Fruit fly (Drosophila melanogaster) whole organism, embryonic: ENCODE data around the gene Glut4EF.

Experiments used
- B-H1 ChIP-seq: fragments of 200-800 bp; sonication (Bioruptor generic); IDR thresholded peaks from 3 replicates; pipeline ENCODE4 v1.3.6; 2022; ENCODE audit warnings: missing biosample characterization, missing genetic modification characterization
- CG10431 ChIP-seq: fragments of 200-800 bp; sonication (Bioruptor generic); optimal IDR thresholded peaks from 3 replicates; lab custom pipeline; 2018; ENCODE audit warnings: missing biosample characterization, mild to moderate bottlenecking, missing genetic modification characterization
- CG10565 ChIP-seq: fragments of 200-800 bp; sonication (Bioruptor generic); optimal IDR thresholded peaks from 3 replicates; lab custom pipeline; 2016; ENCODE audit warnings: missing biosample characterization, mild to moderate bottlenecking, missing genetic modification characterization
- CG10959 ChIP-seq: fragments of 200-800 bp; sonication (Bioruptor generic); IDR thresholded peaks from 2 replicates; pipeline ENCODE4 v1.3.6; 2022; ENCODE audit warnings: missing biosample characterization, missing genetic modification characterization
- CG11247 ChIP-seq: fragments of 200-800 bp; sonication (Bioruptor generic); IDR thresholded peaks from 2 replicates; pipeline ENCODE4 v1.3.6; 2022; ENCODE audit warnings: missing biosample characterization, missing genetic modification characterization
- CG11696 ChIP-seq: fragments of 200-800 bp; sonication (Bioruptor generic); IDR thresholded peaks from 2 replicates; pipeline ENCODE4 v1.3.6; 2022; ENCODE audit warnings: missing biosample characterization, missing genetic modification characterization
- CG12391 ChIP-seq: fragments of 200-800 bp; sonication (Bioruptor generic); optimal IDR thresholded peaks from 3 replicates; lab custom pipeline; 2018; ENCODE audit warnings: missing biosample characterization, mild to moderate bottlenecking, missing genetic modification characterization, moderate library complexity
- CG13123 ChIP-seq: fragments of 200-800 bp; sonication (Bioruptor generic); optimal IDR thresholded peaks from 2 replicates; lab custom pipeline; 2016; ENCODE audit warnings: missing biosample characterization, missing genetic modification characterization
- CG13296 ChIP-seq: fragments of 200-800 bp; sonication (Bioruptor generic); optimal IDR thresholded peaks from 3 replicates; lab custom pipeline; 2018; ENCODE audit warnings: missing biosample characterization, mild to moderate bottlenecking, missing genetic modification characterization
- CG15269 ChIP-seq: fragments of 200-800 bp; sonication (Bioruptor generic); optimal IDR thresholded peaks from 2 replicates; lab custom pipeline; 2018; ENCODE audit warnings: missing biosample characterization, mild to moderate bottlenecking, missing genetic modification characterization, moderate library complexity
- CG1602 ChIP-seq: fragments of 200-800 bp; sonication (Bioruptor generic); optimal IDR thresholded peaks from 3 replicates; lab custom pipeline; 2016; ENCODE audit warnings: missing biosample characterization, missing genetic modification characterization
- CG17328 ChIP-seq: fragments of 200-800 bp; sonication (Bioruptor generic); IDR thresholded peaks from 2 replicates; pipeline ENCODE4 v1.3.6; 2022; ENCODE audit warnings: missing biosample characterization, missing genetic modification characterization
- CG17829 ChIP-seq: fragments of 200-800 bp; optimal IDR thresholded peaks from 2 replicates; lab custom pipeline; 2019; ENCODE audit warnings: missing biosample characterization, mild to moderate bottlenecking, missing genetic modification characterization, moderate library complexity
- CG18262 ChIP-seq: fragments of 200-800 bp; optimal IDR thresholded peaks from 3 replicates; lab custom pipeline; 2019; ENCODE audit warnings: missing biosample characterization, mild to moderate bottlenecking, missing genetic modification characterization, moderate library complexity
- CG2875 ChIP-seq: fragments of 200-800 bp; sonication (Bioruptor generic); optimal IDR thresholded peaks from 2 replicates; lab custom pipeline; 2017; ENCODE audit warnings: missing biosample characterization, mild to moderate bottlenecking, missing genetic modification characterization, missing genetic modification reagents
- CG31441 ChIP-seq: fragments of 200-800 bp; sonication (Bioruptor generic); IDR thresholded peaks from 2 replicates; pipeline ENCODE4 v1.3.6; 2022; ENCODE audit warnings: missing biosample characterization, missing genetic modification characterization
- CG6272 ChIP-seq: fragments of 200-800 bp; sonication (Bioruptor generic); IDR thresholded peaks from 2 replicates; pipeline ENCODE4 v1.3.6; 2022; ENCODE audit warnings: missing biosample characterization, missing genetic modification characterization
- CG6854 ChIP-seq: fragments of 200-800 bp; sonication (Bioruptor generic); optimal IDR thresholded peaks from 3 replicates; lab custom pipeline; 2017; ENCODE audit warnings: missing biosample characterization, mild to moderate bottlenecking, missing genetic modification characterization
- CG7963 ChIP-seq: fragments of 200-800 bp; sonication (Bioruptor generic); IDR thresholded peaks from 3 replicates; pipeline ENCODE4 v1.3.6; 2022; ENCODE audit warnings: missing biosample characterization, missing genetic modification characterization; ENCODE audit not compliant: partially characterized antibody
- CG7987 ChIP-seq: fragments of 200-800 bp; sonication (Bioruptor generic); optimal IDR thresholded peaks from 2 replicates; lab custom pipeline; 2018; ENCODE audit warnings: missing biosample characterization, mild to moderate bottlenecking, missing genetic modification characterization, moderate library complexity
- CG8281 ChIP-seq: fragments of 200-800 bp; sonication (Bioruptor generic); optimal IDR thresholded peaks from 2 replicates; lab custom pipeline; 2018; ENCODE audit warnings: missing biosample characterization, mild to moderate bottlenecking, missing genetic modification characterization, moderate library complexity
- CG8765 ChIP-seq: fragments of 200-800 bp; sonication (Bioruptor generic); IDR thresholded peaks from 2 replicates; pipeline ENCODE4 v1.3.6; 2022; ENCODE audit warnings: missing biosample characterization, missing genetic modification characterization
- CG8924 ChIP-seq: fragments of 200-800 bp; optimal IDR thresholded peaks from 3 replicates; lab custom pipeline; 2019; ENCODE audit warnings: missing biosample characterization, mild to moderate bottlenecking, missing genetic modification characterization, moderate library complexity
- Doc3 ChIP-seq: fragments of 200-800 bp; sonication (Bioruptor generic); IDR thresholded peaks from 3 replicates; pipeline ENCODE4 v1.3.6; 2022; ENCODE audit warnings: missing biosample characterization, missing genetic modification characterization; ENCODE audit not compliant: partially characterized antibody
- E2f1 ChIP-seq: fragments of 200-800 bp; sonication (Bioruptor generic); IDR thresholded peaks from 2 replicates; pipeline ENCODE4 v1.3.6; 2022; ENCODE audit warnings: missing biosample characterization, missing genetic modification characterization
- HLHmδ ChIP-seq: fragments of 200-800 bp; sonication (Bioruptor generic); optimal IDR thresholded peaks from 2 replicates; lab custom pipeline; 2018; ENCODE audit warnings: missing biosample characterization, mild to moderate bottlenecking, missing genetic modification characterization, moderate library complexity
- Max ChIP-seq: fragments of 200-800 bp; sonication (Bioruptor generic); optimal IDR thresholded peaks from 2 replicates; lab custom pipeline; 2016; ENCODE audit warnings: missing biosample characterization, mild to moderate bottlenecking, missing genetic modification characterization
- Mrtf ChIP-seq: fragments of 200-800 bp; sonication (Bioruptor generic); IDR thresholded peaks from 3 replicates; pipeline ENCODE4 v1.3.6; 2022; ENCODE audit warnings: missing biosample characterization, missing genetic modification characterization
- Optix ChIP-seq: fragments of 200-800 bp; sonication (Bioruptor generic); IDR thresholded peaks from 3 replicates; pipeline ENCODE4 v1.3.6; 2022; ENCODE audit warnings: missing biosample characterization, missing genetic modification characterization
- Ravus ChIP-seq: fragments of 200-800 bp; sonication (Bioruptor generic); IDR thresholded peaks from 2 replicates; pipeline ENCODE4 v1.3.6; 2022; ENCODE audit warnings: missing biosample characterization, missing genetic modification characterization
- Scr ChIP-seq: fragments of 200-800 bp; sonication (Bioruptor generic); IDR thresholded peaks from 2 replicates; pipeline ENCODE4 v1.3.6; 2022; ENCODE audit warnings: missing biosample characterization, missing genetic modification characterization; ENCODE audit not compliant: partially characterized antibody
- Sry-β ChIP-seq: fragments of 200-800 bp; sonication (Bioruptor generic); optimal IDR thresholded peaks from 2 replicates; lab custom pipeline; 2018; ENCODE audit warnings: missing biosample characterization, mild to moderate bottlenecking, missing genetic modification characterization, moderate library complexity
- Stat92E ChIP-seq, 3 experiments: fragments of >200 bp in 2 of 3; fragments of 200-800 bp in 1 of 3; sonication (Bioruptor generic) in 1 of 3; optimal IDR thresholded peaks; 2 replicates each; lab custom pipeline; 2017 to 2019; ENCODE audit warnings: missing biosample characterization in 3 of 3, missing genetic modification characterization in 3 of 3, mild to moderate bottlenecking in 1 of 3, moderate library complexity in 1 of 3
- az2 ChIP-seq: fragments of 200-800 bp; sonication (Bioruptor generic); optimal IDR thresholded peaks from 3 replicates; lab custom pipeline; 2016; ENCODE audit warnings: missing biosample characterization, missing genetic modification characterization
- chinmo ChIP-seq: fragments of 200-800 bp; sonication (Bioruptor generic); IDR thresholded peaks from 4 replicates; pipeline ENCODE4 v1.3.6; 2022; ENCODE audit warnings: missing biosample characterization, missing genetic modification characterization; ENCODE audit not compliant: partially characterized antibody
- crp ChIP-seq, 2 experiments: fragments of 200-800 bp; sonication (Bioruptor generic); optimal IDR thresholded peaks; 2 replicates in 1 of 2; 3 replicates in 1 of 2; lab custom pipeline; 2017; ENCODE audit warnings: missing biosample characterization in 2 of 2, missing genetic modification characterization in 2 of 2, mild to moderate bottlenecking in 1 of 2, moderate library complexity in 1 of 2
- dmrt99B ChIP-seq: fragments of 200-800 bp; sonication (Bioruptor generic); optimal IDR thresholded peaks from 2 replicates; lab custom pipeline; 2018; ENCODE audit warnings: missing biosample characterization, mild to moderate bottlenecking, missing genetic modification characterization, moderate library complexity
- grau ChIP-seq: fragments of 200-800 bp; optimal IDR thresholded peaks from 3 replicates; lab custom pipeline; 2019; ENCODE audit warnings: missing biosample characterization, mild to moderate bottlenecking, missing genetic modification characterization, moderate library complexity
- hkb ChIP-seq, 2 experiments: fragments of 200-800 bp in 1 of 2; fragments of >200 bp in 1 of 2; sonication (Bioruptor generic) in 1 of 2; IDR thresholded peaks in 1 of 2; optimal IDR thresholded peaks in 1 of 2; 2 replicates each; pipeline versions ENCODE4 v1.3.6 to Lab custom; 2017 to 2022; ENCODE audit warnings: missing biosample characterization in 1 of 2, missing genetic modification characterization in 1 of 2
- pnt ChIP-seq: fragments of 200-800 bp; sonication (Bioruptor generic); optimal IDR thresholded peaks from 3 replicates; lab custom pipeline; 2016; ENCODE audit warnings: missing biosample characterization, missing genetic modification characterization
- sc ChIP-seq, 3 experiments: fragments of >200 bp in 2 of 3; fragments of 200-800 bp in 1 of 3; sonication (Bioruptor generic) in 1 of 3; optimal IDR thresholded peaks; 2 replicates in 2 of 3; 3 replicates in 1 of 3; lab custom pipeline; 2017; ENCODE audit warnings: mild to moderate bottlenecking in 1 of 3, missing biosample characterization in 1 of 3, missing genetic modification characterization in 1 of 3, missing genetic modification reagents in 1 of 3
- scrt ChIP-seq: fragments of 200-800 bp; sonication (Bioruptor generic); optimal IDR thresholded peaks from 2 replicates; lab custom pipeline; 2018; ENCODE audit warnings: missing biosample characterization, mild to moderate bottlenecking, missing genetic modification characterization, moderate library complexity
- sim ChIP-seq: fragments of 200-800 bp; sonication (Bioruptor generic); IDR thresholded peaks from 2 replicates; pipeline ENCODE4 v1.3.6; 2022; ENCODE audit warnings: missing biosample characterization, missing genetic modification characterization
- stc ChIP-seq: fragments of 200-800 bp; sonication (Bioruptor generic); IDR thresholded peaks from 2 replicates; pipeline ENCODE4 v1.3.6; 2022; ENCODE audit warnings: missing biosample characterization, missing genetic modification characterization
- tin ChIP-seq: fragments of 200-800 bp; sonication (Bioruptor generic); optimal IDR thresholded peaks from 3 replicates; lab custom pipeline; 2016; ENCODE audit warnings: missing biosample characterization, missing genetic modification characterization
- unpg ChIP-seq: fragments of 200-800 bp; sonication (Bioruptor generic); optimal IDR thresholded peaks from 3 replicates; lab custom pipeline; 2018; ENCODE audit warnings: missing biosample characterization, mild to moderate bottlenecking, missing genetic modification characterization, moderate library complexity
- wdn ChIP-seq: fragments of 200-800 bp; sonication (Bioruptor generic); IDR thresholded peaks from 2 replicates; pipeline ENCODE4 v1.3.6; 2022; ENCODE audit warnings: missing biosample characterization, missing genetic modification characterization
- zfh2 ChIP-seq: fragments of 200-800 bp; sonication (Bioruptor generic); optimal IDR thresholded peaks from 2 replicates; lab custom pipeline; 2016; ENCODE audit warnings: missing biosample characterization, missing genetic modification characterization

Glut4EF gene

DNA sequence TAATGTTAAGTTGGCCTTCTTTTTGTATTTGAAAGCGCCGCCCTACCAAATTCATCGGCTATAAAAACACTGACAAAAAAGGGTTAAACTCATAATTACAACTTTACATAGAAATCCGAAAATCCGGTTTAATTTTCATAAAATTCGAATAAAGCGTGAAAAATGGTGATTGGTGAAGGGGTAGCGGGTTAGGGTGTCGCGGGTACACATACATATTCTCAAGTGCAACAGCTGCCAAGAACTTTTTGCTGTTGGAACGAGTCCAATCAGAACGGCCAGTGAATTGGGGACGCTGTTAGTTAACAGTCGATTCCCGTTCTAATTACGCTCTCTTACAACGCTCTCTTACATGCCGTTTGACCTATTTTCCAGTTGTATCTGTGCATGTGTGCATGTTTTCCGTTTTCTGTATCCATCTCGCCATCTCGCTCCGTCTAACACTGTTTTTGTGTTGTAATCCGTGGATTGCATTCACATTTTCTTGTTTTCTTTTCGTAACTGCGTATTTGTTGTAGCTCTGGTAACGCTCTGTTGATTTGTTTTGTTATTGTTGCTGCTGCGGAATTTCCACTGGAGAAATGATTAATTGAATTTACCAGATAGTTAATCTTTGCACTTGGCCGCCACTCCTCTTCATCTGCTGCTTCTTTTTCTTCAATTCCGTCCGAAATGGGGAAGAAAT is 2.2 kb upstream of the Glut4EF start (continued):
- TF ChIP-seq chinmo (GFP tag; lab: Robert Waterston, UW) (peak; percentile 86; the same call in 3 of the 4 replicates), az2 (no peak), CG8281 (tag; lab: Kevin White, UChicago) (no peak), crp (GFP tag; optimal IDR thresholded peaks at IDR 0.05; lab: Kevin White, UChicago) (peak in 1 of 2 experiments; percentile 32), CG17829 (tag; lab: Kevin White, UChicago) (no peak), scrt (GFP tag; lab: Kevin White, UChicago) (peak; percentile 44), E2f1 (0 out of 2 replicates have a peak, but pooled peaks have one; percentile 15), CG31441 (GFP tag; lab: Robert Waterston, UW) (no peak; the same call in 1 of the 2 replicates), sc (optimal IDR thresholded peaks at IDR 0.05; lab: Kevin White, UChicago) (no peak), sc (GFP tag; optimal IDR thresholded peaks at IDR 0.05; lab: Kevin White, UChicago) (no peak), CG13296 (no peak), CG17328 (GFP tag; lab: Robert Waterston, UW) (no peak), Doc3 (no peak), CG18262 (peak; percentile 36), unpg (GFP tag; lab: Kevin White, UChicago) (peak; percentile 44), Mrtf (GFP tag; lab: Robert Waterston, UW) (no peak), Scr (GFP tag; lab: Robert Waterston, UW) (no peak), B-H1 (GFP tag; lab: Robert Waterston, UW) (no peak; the same call in 2 of the 3 replicates), tin (GFP tag; lab: Kevin White, UChicago) (no peak), Optix (GFP tag; lab: Robert Waterston, UW) (peak; percentile 28; the same call in 1 of the 3 replicates), Max (GFP tag; lab: Kevin White, UChicago) (no peak), Sry-β (GFP tag; lab: Kevin White, UChicago) (peak; percentile 10), sim (no peak), stc (GFP tag; lab: Robert Waterston, UW) (no peak), CG10565 (GFP tag; lab: Kevin White, UChicago) (no peak), CG1602 (GFP tag; lab: Kevin White, UChicago) (no peak), CG8765 (no peak), CG7987 (GFP tag; lab: Kevin White, UChicago) (no peak), CG10431 (GFP tag; lab: Kevin White, UChicago) (no peak), wdn (GFP tag; lab: Robert Waterston, UW) (no peak), CG15269 (tag; lab: Kevin White, UChicago) (peak; percentile 43), CG11247 (GFP tag; lab: Robert Waterston, UW) (no peak), CG2875 (no peak), grau (tag; lab: Kevin White, UChicago) (peak; percentile 29), CG6854 (GFP tag; lab: Kevin White, UChicago) (no peak), Ravus (no peak), CG7963 (GFP tag; lab: Robert Waterston, UW) (no peak), HLHmδ (GFP tag; lab: Kevin White, UChicago) (no peak), CG10959 (no peak), zfh2 (GFP tag; lab: Kevin White, UChicago) (no peak), pnt (no peak), CG13123 (no peak), CG11696 (GFP tag; lab: Robert Waterston, UW) (no peak), dmrt99B (tag; lab: Kevin White, UChicago) (peak; percentile 36), CG12391 (peak; percentile 17), Stat92E (GFP tag; optimal IDR thresholded peaks at IDR 0.05; lab: Kevin White, UChicago) (no peak), CG8924 (tag; lab: Kevin White, UChicago) (no peak), hkb (optimal IDR thresholded peaks at IDR 0.05; lab: Kevin White, UChicago) (no peak), hkb (GFP tag; IDR thresholded peaks at IDR 0.05; lab: Robert Waterston, UW) (no peak), CG6272 (GFP tag; lab: Robert Waterston, UW) (no peak)
